Fruit fly (Drosophila melanogaster): ENCODE data around the gene Cyp4d2.

Cyp4d2 gene

DNA sequence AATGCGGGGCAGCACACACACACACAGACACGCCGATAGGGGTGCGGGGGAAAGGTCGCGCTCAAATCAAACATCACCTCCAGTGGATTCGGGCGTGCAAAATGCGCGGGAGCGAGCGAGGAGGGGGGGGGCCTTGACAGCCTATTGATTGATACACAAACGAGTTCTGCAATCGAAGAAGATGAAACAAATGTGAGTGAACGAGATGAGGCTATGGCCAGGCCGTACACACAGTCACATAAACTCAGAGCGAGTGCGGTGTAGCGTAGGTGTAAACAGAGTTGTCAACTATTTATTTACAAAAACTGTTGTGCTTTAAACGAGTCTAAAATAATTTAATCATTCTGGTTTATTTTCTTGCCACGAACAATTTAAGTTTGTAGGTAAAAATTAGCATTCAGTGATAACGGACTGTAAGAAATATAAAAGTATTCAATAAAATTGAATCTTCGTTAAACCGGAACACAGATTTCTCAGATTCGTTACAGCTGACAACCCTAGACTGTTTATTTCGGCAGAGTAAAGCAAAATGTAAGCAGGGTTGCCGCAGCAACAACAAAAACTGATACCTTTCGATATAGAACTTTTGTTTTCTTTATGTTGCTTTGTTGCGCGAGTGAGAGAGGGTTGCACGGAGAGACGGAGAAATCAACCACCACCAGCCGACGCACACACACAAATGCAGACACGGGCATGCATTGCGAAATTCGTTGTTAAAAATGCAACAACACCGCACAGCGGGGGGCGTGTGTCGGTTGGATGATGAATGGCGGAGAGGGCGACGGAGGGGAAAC is 40.6 kb upstream of the Cyp4d2 start (continued):
- 0 out of 2 replicates have a peak, but pooled peaks have one; percentile 26 for TF ChIP-seq Doc2 (GFP tag; IDR thresholded peaks at IDR 0.05)
- peak; percentile 83 for TF ChIP-seq chn (GFP tag; optimal IDR thresholded peaks at IDR 0.05)
- peak; percentile 76 for TF ChIP-seq Hmx (GFP tag; optimal IDR thresholded peaks at IDR 0.05)
- TF ChIP-seq Dfd (GFP tag; optimal IDR thresholded peaks at IDR 0.05): no peak
- peak; percentile 17 for TF ChIP-seq MESR4 (GFP tag; optimal IDR thresholded peaks at IDR 0.05)
- TF ChIP-seq nerfin-1 (tag; optimal IDR thresholded peaks at IDR 0.05): peak; percentile 86
- TF ChIP-seq schlank (tag; optimal IDR thresholded peaks at IDR 0.05): peak; percentile 79
- TF ChIP-seq lov (optimal IDR thresholded peaks at IDR 0.05): no peak
- 0 out of 3 replicates have a peak, but pooled peaks have one; percentile 57 for TF ChIP-seq lov (GFP tag; IDR thresholded peaks at IDR 0.05)
- peak; percentile 67 for TF ChIP-seq chm (GFP tag; IDR thresholded peaks at IDR 0.05)
- TF ChIP-seq hkb (optimal IDR thresholded peaks at IDR 0.05): no peak
- TF ChIP-seq hkb (GFP tag; IDR thresholded peaks at IDR 0.05): peak; percentile 92
- TF ChIP-seq CG33213 (GFP tag; optimal IDR thresholded peaks at IDR 0.05): peak; percentile 74
- TF ChIP-seq CG4328 (GFP tag; optimal IDR thresholded peaks at IDR 0.05): peak; percentile 91
- peak; percentile 16 for TF ChIP-seq CG7271 (tag; optimal IDR thresholded peaks at IDR 0.05)
- TF ChIP-seq pfk (GFP tag; optimal IDR thresholded peaks at IDR 0.05): peak; percentile 52
- peak; percentile 93 for TF ChIP-seq BtbVII (GFP tag; optimal IDR thresholded peaks at IDR 0.05)
- TF ChIP-seq CG1603 (tag; optimal IDR thresholded peaks at IDR 0.05): peak; percentile 90
- TF ChIP-seq CG3281 (GFP tag; optimal IDR thresholded peaks at IDR 0.05): peak; percentile 94
- peak; percentile 87 for TF ChIP-seq tgo (GFP tag; IDR thresholded peaks at IDR 0.05)
- no peak for TF ChIP-seq h (optimal IDR thresholded peaks at IDR 0.05)
- peak; percentile 77 for TF ChIP-seq CG8944 (GFP tag; optimal IDR thresholded peaks at IDR 0.05)
- peak; percentile 51 for TF ChIP-seq p53 (GFP tag; optimal IDR thresholded peaks at IDR 0.05)
- no peak for TF ChIP-seq HmgD (GFP tag; optimal IDR thresholded peaks at IDR 0.05)
- TF ChIP-seq cas (GFP tag; IDR thresholded peaks at IDR 0.05): 0 out of 2 replicates have a peak, but pooled peaks have one; percentile 40
- peak; percentile 82 for TF ChIP-seq klu (GFP tag; IDR thresholded peaks at IDR 0.05)
- peak; percentile 54 for TF ChIP-seq trh (GFP tag; optimal IDR thresholded peaks at IDR 0.05)
- peak; percentile 86 for TF ChIP-seq lilli (GFP tag; optimal IDR thresholded peaks at IDR 0.05)
- peak; percentile 93 for TF ChIP-seq CG15269 (tag; optimal IDR thresholded peaks at IDR 0.05)
- peak; percentile 83 for TF ChIP-seq CG3847 (GFP tag; IDR thresholded peaks at IDR 0.05)
- TF ChIP-seq run (tag; optimal IDR thresholded peaks at IDR 0.05): peak; percentile 87
- TF ChIP-seq ken (GFP tag; IDR thresholded peaks at IDR 0.05): peak; percentile 59; the same call in 2 of the 3 replicates
- TF ChIP-seq CG9609 (GFP tag; optimal IDR thresholded peaks at IDR 0.05): peak; percentile 67
- peak; percentile 86 for TF ChIP-seq Hsf (GFP tag; optimal IDR thresholded peaks at IDR 0.05)
- peak; percentile 80 for TF ChIP-seq pum (GFP tag; optimal IDR thresholded peaks at IDR 0.05)
- peak; percentile 95 for TF ChIP-seq Fer1 (GFP tag; optimal IDR thresholded peaks at IDR 0.05)
- peak; percentile 80 for TF ChIP-seq CG10274 (GFP tag; optimal IDR thresholded peaks at IDR 0.05)
- peak; percentile 74; the same call in 1 of the 3 replicates for TF ChIP-seq CG2889 (GFP tag; IDR thresholded peaks at IDR 0.05)
- TF ChIP-seq bab2 (GFP tag; optimal IDR thresholded peaks at IDR 0.05): peak; percentile 85
- peak; percentile 75 for TF ChIP-seq CG11398 (GFP tag; optimal IDR thresholded peaks at IDR 0.05)
- no peak for TF ChIP-seq bigmax (GFP tag; optimal IDR thresholded peaks at IDR 0.05)
- TF ChIP-seq H2.0 (GFP tag; IDR thresholded peaks at IDR 0.05): peak; percentile 73
- TF ChIP-seq crp (GFP tag; optimal IDR thresholded peaks at IDR 0.05): peak in 1 of 2 experiments; percentile 45
- TF ChIP-seq toy (GFP tag; IDR thresholded peaks at IDR 0.05): peak; percentile 58
- peak; percentile 92 for TF ChIP-seq dysf (GFP tag; IDR thresholded peaks at IDR 0.05)
- TF ChIP-seq da (GFP tag; optimal IDR thresholded peaks at IDR 0.05): peak; percentile 53
- TF ChIP-seq Trl (optimal IDR thresholded peaks at IDR 0.05): peak; percentile 2 to 35
- peak; percentile 86 for TF ChIP-seq Trl (GFP tag; optimal IDR thresholded peaks at IDR 0.05)
- no peak for TF ChIP-seq gt (GFP tag; IDR thresholded peaks at IDR 0.05)
- peak; percentile 92 for TF ChIP-seq Oli (tag; optimal IDR thresholded peaks at IDR 0.05)
- TF ChIP-seq NC2β (GFP tag; optimal IDR thresholded peaks at IDR 0.05): peak; percentile 64

All from whole organism, embryonic.